Worm (Caenorhabditis elegans) whole organism, midembryonic: Measurements from ENCODE around the gene srz-24.
A peak's percentile ranks its signal among the peaks of the same experiment; 100 is the strongest.

Experiments used
- T22C8.4 ChIP-seq: fragments of 200-800 bp; sonication (Bioruptor generic); IDR thresholded peaks from 2 replicates; pipeline ENCODE4 v1.3.6; 2022; ENCODE audit warnings: missing genetic modification characterization, missing compliant biosample characterization
- cog-1 ChIP-seq: sonication (generic microtip); optimal IDR thresholded peaks from 2 replicates; lab custom pipeline; 2016; ENCODE audit warnings: missing genetic modification characterization, missing compliant biosample characterization
- flt-1 ChIP-seq: fragments of 200-800 bp; sonication (Bioruptor generic); IDR thresholded peaks from 2 replicates; pipeline ENCODE4 v1.3.6; 2022; ENCODE audit warnings: missing genetic modification characterization, missing compliant biosample characterization
- klf-2 ChIP-seq: fragments of 200-800 bp; sonication (Bioruptor generic); conservative IDR thresholded peaks from 2 replicates; pipeline ENCODE4 v1.3.6; 2022; ENCODE audit warnings: missing genetic modification reagents, missing genetic modification characterization, missing compliant biosample characterization
- med-1 ChIP-seq: sonication (generic microtip); optimal IDR thresholded peaks from 2 replicates; lab custom pipeline; 2017; ENCODE audit warnings: missing genetic modification characterization, mild to moderate bottlenecking, missing compliant biosample characterization, antibody characterized with exemption, missing genetic modification reagents; ENCODE audit not compliant: insufficient read depth
- ref-1 ChIP-seq: fragments of 200-800 bp; sonication (Bioruptor generic); conservative IDR thresholded peaks from 2 replicates; pipeline ENCODE4 v1.3.6; 2022; ENCODE audit warnings: missing genetic modification reagents, missing genetic modification characterization, missing compliant biosample characterization
- tab-1 ChIP-seq: fragments of 200-800 bp; sonication (Bioruptor generic); IDR thresholded peaks from 2 replicates; pipeline ENCODE4 v1.3.6; 2022; ENCODE audit warnings: missing genetic modification characterization, missing compliant biosample characterization
- ztf-23 ChIP-seq: fragments of 200-800 bp; sonication (Bioruptor generic); IDR thresholded peaks from 2 replicates; pipeline ENCODE4 v1.3.6; 2022; ENCODE audit warnings: missing genetic modification reagents, missing genetic modification characterization, missing compliant biosample characterization
- ztf-29 ChIP-seq: fragments of 200-800 bp; sonication (Bioruptor generic); IDR thresholded peaks from 2 replicates; pipeline ENCODE4 v1.3.6; 2022; ENCODE audit warnings: missing genetic modification reagents, missing genetic modification characterization, missing compliant biosample characterization

The srz-24 gene

ce11 chrIV:4977176-4977693 lies 3.7 kb downstream of the srz-24 start, which contains the start of gene E03H12.5:
E03H12.5 (plus strand) TSS chrIV:4977226.
- no peak for TF ChIP-seq ref-1 (GFP tag; lab: Robert Waterston, UW)
- TF ChIP-seq ztf-29 (GFP tag; lab: Robert Waterston, UW): no peak

ce11 chrIV:4975995-4976394 lies 4.9 kb downstream of the srz-24 start, which contains the start of gene Y9C9A.16:
Y9C9A.16 (minus strand) TSS chrIV:4976125.
- TF ChIP-seq tab-1 (GFP tag; lab: Robert Waterston, UW): no peak
- TF ChIP-seq med-1 (GFP tag; lab: Kevin White, UChicago): no peak
- TF ChIP-seq flt-1 (GFP tag; lab: Robert Waterston, UW): no peak

ce11 chrIV:4969419-4969818 lies 11.5 kb downstream of the srz-24 start, which contains the start of gene Y9C9A.13:
Y9C9A.13 (minus strand) TSS chrIV:4969519.
- TF ChIP-seq flt-1 (GFP tag; lab: Robert Waterston, UW): no peak
- no peak for TF ChIP-seq T22C8.4 (GFP tag; lab: Robert Waterston, UW)
- no peak for TF ChIP-seq tab-1 (GFP tag; lab: Robert Waterston, UW)
- no peak for TF ChIP-seq cog-1
- no peak for TF ChIP-seq klf-2 (GFP tag; lab: Robert Waterston, UW)
- no peak for TF ChIP-seq ztf-23 (GFP tag; lab: Robert Waterston, UW)
- TF ChIP-seq ref-1 (GFP tag; lab: Robert Waterston, UW): no peak
- TF ChIP-seq med-1 (GFP tag; lab: Kevin White, UChicago): no peak

- no peak for TF ChIP-seq tab-1 (GFP tag; lab: Robert Waterston, UW)
- no peak for TF ChIP-seq ztf-29 (GFP tag; lab: Robert Waterston, UW)
- no peak for TF ChIP-seq T22C8.4 (GFP tag; lab: Robert Waterston, UW)
- no peak for TF ChIP-seq flt-1 (GFP tag; lab: Robert Waterston, UW)
- TF ChIP-seq med-1 (GFP tag; lab: Kevin White, UChicago): no peak
- TF ChIP-seq klf-2 (GFP tag; lab: Robert Waterston, UW): no peak
- no peak for TF ChIP-seq ztf-23 (GFP tag; lab: Robert Waterston, UW)
- TF ChIP-seq ref-1 (GFP tag; lab: Robert Waterston, UW): no peak
Observed at ce11 chrIV:4963834-4964233, 17.1 kb downstream of the srz-24 start, which contains the start of gene txt-3. txt-3 (plus strand) TSS chrIV:4963958.

- no peak for TF ChIP-seq T22C8.4 (GFP tag; lab: Robert Waterston, UW)
- TF ChIP-seq ref-1 (GFP tag; lab: Robert Waterston, UW): no peak
- no peak for TF ChIP-seq ztf-23 (GFP tag; lab: Robert Waterston, UW)
- TF ChIP-seq flt-1 (GFP tag; lab: Robert Waterston, UW): no peak
- TF ChIP-seq klf-2 (GFP tag; lab: Robert Waterston, UW): no peak
- TF ChIP-seq tab-1 (GFP tag; lab: Robert Waterston, UW): no peak
- no peak for TF ChIP-seq cog-1
- TF ChIP-seq med-1 (GFP tag; lab: Kevin White, UChicago): no peak
- TF ChIP-seq ztf-29 (GFP tag; lab: Robert Waterston, UW): no peak
Observed at ce11 chrIV:4960623-4961022, 20.3 kb downstream of the srz-24 start, which contains the start of gene str-164. str-164 (plus strand) TSS chrIV:4960735.

- TF ChIP-seq ref-1 (GFP tag; lab: Robert Waterston, UW) (no peak), med-1 (GFP tag; lab: Kevin White, UChicago) (no peak), ztf-29 (GFP tag; lab: Robert Waterston, UW) (no peak), cog-1 (no peak), T22C8.4 (GFP tag; lab: Robert Waterston, UW) (no peak), ztf-23 (GFP tag; lab: Robert Waterston, UW) (no peak), tab-1 (GFP tag; lab: Robert Waterston, UW) (no peak), flt-1 (GFP tag; lab: Robert Waterston, UW) (no peak), klf-2 (GFP tag; lab: Robert Waterston, UW) (no peak)
Observed at ce11 chrIV:4953887-4954286, 27.0 kb downstream of the srz-24 start, which contains the start of gene str-163. str-163 (plus strand) TSS chrIV:4954187.

ce11 chrIV:4949729-4950128 lies 31.2 kb downstream of the srz-24 start:
- TF ChIP-seq ref-1 (GFP tag; lab: Robert Waterston, UW) (peak; percentile 45; the same call in 1 of the 2 replicates), T22C8.4 (GFP tag; lab: Robert Waterston, UW) (peak; percentile 69)

- TF ChIP-seq ztf-29 (GFP tag; lab: Robert Waterston, UW) (no peak), T22C8.4 (GFP tag; lab: Robert Waterston, UW) (no peak), med-1 (GFP tag; lab: Kevin White, UChicago) (no peak), cog-1 (no peak), flt-1 (GFP tag; lab: Robert Waterston, UW) (no peak), ztf-23 (GFP tag; lab: Robert Waterston, UW) (no peak), klf-2 (GFP tag; lab: Robert Waterston, UW) (no peak), tab-1 (GFP tag; lab: Robert Waterston, UW) (no peak), ref-1 (GFP tag; lab: Robert Waterston, UW) (no peak)
Observed at ce11 chrIV:4945771-4946170, 35.2 kb downstream of the srz-24 start, which contains the start of gene str-169. str-169 (plus strand) TSS chrIV:4946071.

ce11 chrIV:4941681-4942080 lies 39.2 kb downstream of the srz-24 start, which contains the start of gene Y9C9A.5:
Y9C9A.5 (plus strand) TSS chrIV:4941981.
- no peak for TF ChIP-seq ztf-29 (GFP tag; lab: Robert Waterston, UW)
- no peak for TF ChIP-seq klf-2 (GFP tag; lab: Robert Waterston, UW)
- no peak for TF ChIP-seq T22C8.4 (GFP tag; lab: Robert Waterston, UW)
- no peak for TF ChIP-seq flt-1 (GFP tag; lab: Robert Waterston, UW)
- no peak for TF ChIP-seq tab-1 (GFP tag; lab: Robert Waterston, UW)
- no peak for TF ChIP-seq cog-1
- no peak for TF ChIP-seq ztf-23 (GFP tag; lab: Robert Waterston, UW)
- TF ChIP-seq med-1 (GFP tag; lab: Kevin White, UChicago): no peak
- no peak for TF ChIP-seq ref-1 (GFP tag; lab: Robert Waterston, UW)
